Worm (Caenorhabditis elegans): ENCODE results near the gene glb-28.

DNA sequence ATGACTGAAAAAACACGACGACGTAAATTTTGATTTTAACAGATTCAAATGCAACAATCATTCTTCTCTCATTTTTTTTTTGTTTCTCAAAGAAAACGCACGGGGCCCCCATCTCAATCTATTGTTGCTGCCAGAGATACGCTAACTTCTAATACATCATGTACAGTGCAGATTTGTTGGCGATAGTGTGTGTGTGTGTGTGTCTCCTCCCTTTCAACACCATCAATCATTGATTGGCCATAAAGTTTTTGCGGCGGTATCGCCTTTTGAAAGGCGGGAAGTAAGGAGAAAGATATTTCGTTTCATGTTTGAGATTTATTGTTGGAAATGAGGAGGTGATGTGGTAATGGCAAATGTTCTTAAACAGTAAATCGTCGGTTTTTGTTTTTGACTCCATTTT lies 10.2 kb upstream of the glb-28 start:
- TF ChIP-seq dao-5 (tag; optimal IDR thresholded peaks at IDR 0.05): no peak
- no peak for TF ChIP-seq him-1 (tag; optimal IDR thresholded peaks at IDR 0.05)
